Worm (Caenorhabditis elegans) whole organism, mixed stage, embryonic: Measurements from ENCODE around the gene C47E12.13.
"Not testable (repeated sequence)": the region's sequence is repeated elsewhere in the genome, so short reads cannot be mapped to it uniquely, and the experiment has no call there.

ENCODE experiments used
- M03D4.4 ChIP-seq: sonication (generic microtip); optimal IDR thresholded peaks from 2 replicates; lab custom pipeline; 2017; ENCODE audit warnings: mild to moderate bottlenecking, missing genetic modification characterization, missing compliant biosample characterization
- bed-3 ChIP-seq: fragments of 200-800 bp; sonication (Bioruptor generic); optimal IDR thresholded peaks from 3 replicates; lab custom pipeline; 2018; ENCODE audit warnings: mild to moderate bottlenecking, missing genetic modification characterization, moderate library complexity, missing compliant biosample characterization
- blmp-1 ChIP-seq: fragments of 150-350 bp; optimal IDR thresholded peaks from 2 replicates; lab custom pipeline; 2014; ENCODE audit warnings: missing biosample characterization, missing genetic modification characterization
- ceh-39 ChIP-seq: fragments of 150-350 bp; optimal IDR thresholded peaks from 2 replicates; lab custom pipeline; 2014; ENCODE audit warnings: missing biosample characterization, missing genetic modification characterization
- ceh-43 ChIP-seq: fragments of 200-800 bp; sonication (Bioruptor generic); optimal IDR thresholded peaks from 2 replicates; lab custom pipeline; 2018; ENCODE audit warnings: mild to moderate bottlenecking, missing genetic modification characterization, moderate library complexity, missing compliant biosample characterization
- ceh-83 ChIP-seq: fragments of 200-800 bp; sonication (Bioruptor generic); optimal IDR thresholded peaks from 2 replicates; lab custom pipeline; 2018; ENCODE audit warnings: mild to moderate bottlenecking, missing genetic modification characterization, missing compliant biosample characterization
- ces-1 ChIP-seq: fragments of 150-350 bp; optimal IDR thresholded peaks from 2 replicates; lab custom pipeline; 2014; ENCODE audit warnings: missing biosample characterization, missing genetic modification reagents, missing genetic modification characterization
- cnd-1 ChIP-seq: fragments of 200-800 bp; sonication (Bioruptor generic); optimal IDR thresholded peaks from 2 replicates; lab custom pipeline; 2018; ENCODE audit warnings: mild to moderate bottlenecking, missing genetic modification characterization, missing compliant biosample characterization
- drap-1 ChIP-seq: fragments of 200-800 bp; sonication (Bioruptor generic); optimal IDR thresholded peaks from 3 replicates; lab custom pipeline; 2018; ENCODE audit warnings: mild to moderate bottlenecking, missing genetic modification characterization, missing compliant biosample characterization
- elt-1 ChIP-seq: sonication (generic microtip); optimal IDR thresholded peaks from 2 replicates; lab custom pipeline; 2017; ENCODE audit warnings: missing genetic modification characterization, mild to moderate bottlenecking, missing compliant biosample characterization, antibody characterized with exemption, moderate library complexity, borderline replicate concordance; ENCODE audit not compliant: insufficient read depth
- elt-3 ChIP-seq: fragments of 150-350 bp; optimal IDR thresholded peaks from 2 replicates; lab custom pipeline; 2014; ENCODE audit warnings: missing biosample characterization, missing genetic modification characterization
- flh-1 ChIP-seq: fragments of 200-800 bp; sonication (Bioruptor generic); optimal IDR thresholded peaks from 2 replicates; lab custom pipeline; 2018; ENCODE audit warnings: mild to moderate bottlenecking, missing genetic modification characterization, moderate library complexity, missing compliant biosample characterization
- ham-2 ChIP-seq: fragments of 200-800 bp; sonication (Bioruptor generic); optimal IDR thresholded peaks from 2 replicates; lab custom pipeline; 2018; ENCODE audit warnings: mild to moderate bottlenecking, missing genetic modification characterization, missing compliant biosample characterization
- lin-13 ChIP-seq: fragments of 150-350 bp; optimal IDR thresholded peaks from 2 replicates; lab custom pipeline; 2014; ENCODE audit warnings: missing biosample characterization, missing genetic modification characterization
- lin-32 ChIP-seq: fragments of 200-800 bp; sonication (Bioruptor generic); optimal IDR thresholded peaks from 2 replicates; lab custom pipeline; 2018; ENCODE audit warnings: mild to moderate bottlenecking, missing genetic modification characterization, missing compliant biosample characterization
- lsy-2 ChIP-seq: fragments of 150-350 bp; optimal IDR thresholded peaks from 2 replicates; lab custom pipeline; 2014; ENCODE audit warnings: missing biosample characterization, missing genetic modification characterization
- mab-5 ChIP-seq: fragments of 150-350 bp; optimal IDR thresholded peaks from 2 replicates; lab custom pipeline; 2014; ENCODE audit warnings: missing biosample characterization, missing genetic modification characterization
- mep-1 ChIP-seq: fragments of 150-350 bp; optimal IDR thresholded peaks from 2 replicates; lab custom pipeline; 2017; ENCODE audit warnings: missing biosample characterization, missing genetic modification reagents, missing genetic modification characterization, inconsistent platforms
- mls-2 ChIP-seq: sonication (generic microtip); optimal IDR thresholded peaks from 2 replicates; lab custom pipeline; 2016; ENCODE audit warnings: mild to moderate bottlenecking, missing genetic modification characterization, moderate library complexity, missing compliant biosample characterization
- nhr-12 ChIP-seq: fragments of 150-350 bp; optimal IDR thresholded peaks from 2 replicates; lab custom pipeline; 2014; ENCODE audit warnings: missing biosample characterization, missing genetic modification characterization
- nhr-2 ChIP-seq: fragments of 150-350 bp; optimal IDR thresholded peaks from 2 replicates; lab custom pipeline; 2014; ENCODE audit warnings: missing biosample characterization, missing genetic modification characterization
- nhr-237 ChIP-seq: fragments of 150-350 bp; optimal IDR thresholded peaks from 2 replicates; lab custom pipeline; 2014; ENCODE audit warnings: missing biosample characterization, missing genetic modification characterization
- nhr-28 ChIP-seq: fragments of 150-350 bp; optimal IDR thresholded peaks from 2 replicates; lab custom pipeline; 2014; ENCODE audit warnings: missing biosample characterization, missing genetic modification characterization
- nhr-76 ChIP-seq: sonication (generic microtip); optimal IDR thresholded peaks from 2 replicates; lab custom pipeline; 2017; ENCODE audit warnings: missing biosample characterization, missing genetic modification characterization
- sem-2 ChIP-seq: fragments of 200-800 bp; sonication (Bioruptor generic); optimal IDR thresholded peaks from 2 replicates; lab custom pipeline; 2018; ENCODE audit warnings: mild to moderate bottlenecking, missing genetic modification characterization, missing compliant biosample characterization
- snpc-4 ChIP-seq: fragments of 150-350 bp; optimal IDR thresholded peaks from 2 replicates; lab custom pipeline; 2014; ENCODE audit warnings: missing biosample characterization, missing genetic modification characterization
- sptf-1 ChIP-seq: sonication (generic microtip); optimal IDR thresholded peaks from 2 replicates; lab custom pipeline; 2017; ENCODE audit warnings: mild to moderate bottlenecking, missing genetic modification characterization, moderate library complexity, missing compliant biosample characterization
- tbx-8 ChIP-seq: fragments of 200-800 bp; sonication (Bioruptor generic); optimal IDR thresholded peaks from 2 replicates; lab custom pipeline; 2018; ENCODE audit warnings: mild to moderate bottlenecking, missing genetic modification characterization, moderate library complexity, missing compliant biosample characterization
- unc-62 ChIP-seq: fragments of 150-350 bp; optimal IDR thresholded peaks from 2 replicates; lab custom pipeline; 2014; ENCODE audit warnings: missing biosample characterization, missing genetic modification reagents, missing genetic modification characterization
- zip-8 ChIP-seq: fragments of 150-350 bp; optimal IDR thresholded peaks from 2 replicates; lab custom pipeline; 2014; ENCODE audit warnings: missing biosample characterization, missing genetic modification characterization
- ztf-11 ChIP-seq: fragments of 150-350 bp; optimal IDR thresholded peaks from 2 replicates; lab custom pipeline; 2014; ENCODE audit warnings: missing biosample characterization, missing genetic modification characterization

The C47E12.13 gene

ce11 chrIV:10028779-10029178 is 22.1 kb upstream of the C47E12.13 start, which contains the start of the genes F44D12.16 and msd-2:
F44D12.16 (plus strand) TSS chrIV:10029079.
msd-2 (plus strand) TSS chrIV:10029083.
- not testable (repeated sequence) for TF ChIP-seq sem-2; flh-1; mab-5 (tag; lab: Kevin White, UChicago)

ce11 chrIV:10027566-10027965 is 20.9 kb upstream of the C47E12.13 start, which contains the start of gene gipc-2:
gipc-2 (minus strand) TSS chrIV:10027666.
- TF ChIP-seq lin-32 (GFP tag; lab: Kevin White, UChicago) (no peak), M03D4.4 (tag; lab: Kevin White, UChicago) (no peak), cnd-1 (tag; lab: Kevin White, UChicago) (no peak), snpc-4 (tag; lab: Kevin White, UChicago) (no peak), unc-62 (GFP tag; lab: Kevin White, UChicago) (no peak), nhr-28 (tag; lab: Kevin White, UChicago) (no peak), lsy-2 (no peak), nhr-76 (no peak), ceh-39 (tag; lab: Kevin White, UChicago) (no peak), nhr-237 (tag; lab: Kevin White, UChicago) (no peak), lin-13 (tag; lab: Kevin White, UChicago) (no peak), zip-8 (no peak), mab-5 (tag; lab: Kevin White, UChicago) (no peak), nhr-12 (tag; lab: Kevin White, UChicago) (no peak), ceh-83 (GFP tag; lab: Kevin White, UChicago) (no peak)

- TF ChIP-seq nhr-2 (tag; lab: Kevin White, UChicago) (no peak), cnd-1 (tag; lab: Kevin White, UChicago) (no peak), lin-32 (GFP tag; lab: Kevin White, UChicago) (no peak), nhr-76 (no peak), snpc-4 (tag; lab: Kevin White, UChicago) (no peak), ceh-83 (GFP tag; lab: Kevin White, UChicago) (no peak), sptf-1 (tag; lab: Kevin White, UChicago) (no peak), ham-2 (GFP tag; lab: Kevin White, UChicago) (no peak), blmp-1 (tag; lab: Kevin White, UChicago) (no peak), ces-1 (GFP tag; lab: Kevin White, UChicago) (no peak), ceh-39 (tag; lab: Kevin White, UChicago) (no peak), M03D4.4 (tag; lab: Kevin White, UChicago) (no peak), tbx-8 (GFP tag; lab: Kevin White, UChicago) (no peak), nhr-237 (tag; lab: Kevin White, UChicago) (no peak), elt-1 (tag; lab: Kevin White, UChicago) (no peak)
- TF ChIP-seq, all 35 proteins: peak for 0
Observed at ce11 chrIV:10026129-10026528, 19.4 kb upstream of the C47E12.13 start.

- TF ChIP-seq nhr-76 (no peak), mab-5 (tag; lab: Kevin White, UChicago) (no peak), tbx-8 (GFP tag; lab: Kevin White, UChicago) (no peak), elt-1 (tag; lab: Kevin White, UChicago) (no peak), cnd-1 (tag; lab: Kevin White, UChicago) (no peak), drap-1 (GFP tag; lab: Kevin White, UChicago) (no peak), unc-62 (GFP tag; lab: Kevin White, UChicago) (no peak), sem-2 (no peak), mls-2 (no peak), zip-8 (no peak), lin-13 (tag; lab: Kevin White, UChicago) (no peak), nhr-28 (tag; lab: Kevin White, UChicago) (no peak), lin-32 (GFP tag; lab: Kevin White, UChicago) (no peak), elt-3 (tag; lab: Kevin White, UChicago) (no peak), ceh-83 (GFP tag; lab: Kevin White, UChicago) (no peak)
Observed at ce11 chrIV:10022991-10023390, 16.3 kb upstream of the C47E12.13 start, which contains the start of gene F44D12.8. F44D12.8 (plus strand) TSS chrIV:10023291.

ce11 chrIV:10021283-10021682 is 14.6 kb upstream of the C47E12.13 start, which contains the start of gene F44D12.19:
F44D12.19 (plus strand) TSS chrIV:10021583.
- TF ChIP-seq sem-2 (no peak), nhr-2 (tag; lab: Kevin White, UChicago) (no peak)

ce11 chrIV:10017633-10018032 is 10.9 kb upstream of the C47E12.13 start, which contains the start of gene F44D12.2:
F44D12.2 (minus strand) TSS chrIV:10017733.
- no peak for TF ChIP-seq nhr-12 (tag; lab: Kevin White, UChicago)
- no peak for TF ChIP-seq blmp-1 (tag; lab: Kevin White, UChicago)
- no peak for TF ChIP-seq mep-1 (tag; lab: Kevin White, UChicago)
- no peak for TF ChIP-seq snpc-4 (tag; lab: Kevin White, UChicago)
- no peak for TF ChIP-seq ceh-43 (GFP tag; lab: Kevin White, UChicago)
- TF ChIP-seq ztf-11 (tag; lab: Kevin White, UChicago), result no peak
- no peak for TF ChIP-seq lin-32 (GFP tag; lab: Kevin White, UChicago)
- TF ChIP-seq unc-62 (GFP tag; lab: Kevin White, UChicago), result no peak
- no peak for TF ChIP-seq lin-13 (tag; lab: Kevin White, UChicago)
- no peak for TF ChIP-seq ces-1 (GFP tag; lab: Kevin White, UChicago)
- no peak for TF ChIP-seq sem-2
- TF ChIP-seq drap-1 (GFP tag; lab: Kevin White, UChicago), result no peak
- no peak for TF ChIP-seq bed-3 (GFP tag; lab: Kevin White, UChicago)
- TF ChIP-seq nhr-76, result no peak
- no peak for TF ChIP-seq nhr-237 (tag; lab: Kevin White, UChicago)
- no peak for TF ChIP-seq ceh-39 (tag; lab: Kevin White, UChicago)
- no peak for TF ChIP-seq sptf-1 (tag; lab: Kevin White, UChicago)
- TF ChIP-seq cnd-1 (tag; lab: Kevin White, UChicago), result no peak
